Worm (Caenorhabditis elegans): Measurements from ENCODE around the gene tag-297.
A peak's percentile ranks its signal among the peaks of the same experiment; 100 is the strongest.

Gene tag-297

ce11 chrII:14664647-14665518 lies 37.5 kb downstream of the tag-297 start:
- no peak for TF ChIP-seq lin-11 (tag; optimal IDR thresholded peaks at IDR 0.05)
- TF ChIP-seq alr-1 (tag; optimal IDR thresholded peaks at IDR 0.05), result no peak
- no peak for TF ChIP-seq nhr-10 (tag; optimal IDR thresholded peaks at IDR 0.05)
- peak; percentile 61 for TF ChIP-seq blmp-1 (tag; optimal IDR thresholded peaks at IDR 0.05; ENCODE audit: insufficient read depth)
- TF ChIP-seq nhr-21 (tag; optimal IDR thresholded peaks at IDR 0.05), result peak; percentile 1
- peak; percentile 10 for TF ChIP-seq sma-9 (GFP tag; optimal IDR thresholded peaks at IDR 0.05)
- no peak for TF ChIP-seq sma-9 (tag; optimal IDR thresholded peaks at IDR 0.05)

- no peak for TF ChIP-seq R02D3.7 (tag; optimal IDR thresholded peaks at IDR 0.05)
- no peak for TF ChIP-seq ztf-11 (tag; optimal IDR thresholded peaks at IDR 0.05)
- TF ChIP-seq F13H6.1 (tag; optimal IDR thresholded peaks at IDR 0.05), result no peak
- no peak for TF ChIP-seq nhr-21 (tag; optimal IDR thresholded peaks at IDR 0.05)
- TF ChIP-seq unc-55 (GFP tag; optimal IDR thresholded peaks at IDR 0.05), result no peak
- TF ChIP-seq ztf-4 (tag; optimal IDR thresholded peaks at IDR 0.05), result no peak
- TF ChIP-seq egl-27 (tag; optimal IDR thresholded peaks at IDR 0.05), result no peak
- no peak for TF ChIP-seq unc-62 (GFP tag; optimal IDR thresholded peaks at IDR 0.05)
- no peak for TF ChIP-seq fos-1 (tag; optimal IDR thresholded peaks at IDR 0.05)
- TF ChIP-seq ceh-82 (tag; optimal IDR thresholded peaks at IDR 0.05), result no peak
Measured at ce11 chrII:14666274-14666673, 38.8 kb downstream of the tag-297 start.

ce11 chrII:14668608-14669007 lies 41.2 kb downstream of the tag-297 start:
- TF ChIP-seq C34F6.9 (tag; optimal IDR thresholded peaks at IDR 0.05), result no peak
- no peak for TF ChIP-seq ztf-4 (tag; optimal IDR thresholded peaks at IDR 0.05)
- TF ChIP-seq R02D3.7 (tag; optimal IDR thresholded peaks at IDR 0.05), result no peak
- TF ChIP-seq mbf-1 (tag; optimal IDR thresholded peaks at IDR 0.05), result no peak
- no peak for TF ChIP-seq skn-1 (tag; optimal IDR thresholded peaks at IDR 0.05)
- no peak for TF ChIP-seq unc-55 (GFP tag; optimal IDR thresholded peaks at IDR 0.05)
- TF ChIP-seq nhr-10 (tag; optimal IDR thresholded peaks at IDR 0.05), result no peak
- TF ChIP-seq sma-3 (GFP tag; optimal IDR thresholded peaks at IDR 0.05), result no peak
- TF ChIP-seq zag-1 (tag; optimal IDR thresholded peaks at IDR 0.05), result no peak
- TF ChIP-seq lin-13 (GFP tag; optimal IDR thresholded peaks at IDR 0.05), result no peak
- no peak for TF ChIP-seq peb-1 (tag; optimal IDR thresholded peaks at IDR 0.05)
- TF ChIP-seq ztf-11 (tag; optimal IDR thresholded peaks at IDR 0.05), result no peak
- no peak for TF ChIP-seq crh-2 (tag; optimal IDR thresholded peaks at IDR 0.05)
- TF ChIP-seq gmeb-1 (tag; optimal IDR thresholded peaks at IDR 0.05), result no peak

- no peak for TF ChIP-seq nhr-21 (tag; optimal IDR thresholded peaks at IDR 0.05)
- no peak for TF ChIP-seq nhr-237 (tag; optimal IDR thresholded peaks at IDR 0.05)
- TF ChIP-seq nhr-129 (tag; optimal IDR thresholded peaks at IDR 0.05), result peak; percentile 41
Measured at ce11 chrII:14670175-14670574, 42.7 kb downstream of the tag-297 start.

ce11 chrII:14672095-14672494 lies 44.7 kb downstream of the tag-297 start:
- TF ChIP-seq sma-9 (GFP tag; optimal IDR thresholded peaks at IDR 0.05), result peak; percentile 5
- TF ChIP-seq sma-9 (tag; optimal IDR thresholded peaks at IDR 0.05), result no peak
- no peak for TF ChIP-seq zag-1 (tag; optimal IDR thresholded peaks at IDR 0.05)

- TF ChIP-seq unc-62 (GFP tag; optimal IDR thresholded peaks at IDR 0.05) (no peak), fos-1 (tag; optimal IDR thresholded peaks at IDR 0.05) (peak; percentile 42), blmp-1 (tag; optimal IDR thresholded peaks at IDR 0.05; ENCODE audit: insufficient read depth) (peak; percentile 65), nhr-21 (tag; optimal IDR thresholded peaks at IDR 0.05) (peak; percentile 47), sma-9 (GFP tag; optimal IDR thresholded peaks at IDR 0.05) (peak; percentile 8), sma-9 (tag; optimal IDR thresholded peaks at IDR 0.05) (no peak), sma-3 (GFP tag; optimal IDR thresholded peaks at IDR 0.05) (peak; percentile 60), nhr-10 (tag; optimal IDR thresholded peaks at IDR 0.05) (no peak), nhr-25 (tag; optimal IDR thresholded peaks at IDR 0.05) (peak; percentile 61)
Measured at ce11 chrII:14673636-14674035, 46.2 kb downstream of the tag-297 start.

ce11 chrII:14678157-14678556 lies 50.7 kb downstream of the tag-297 start, which contains the start of gene hhat-1:
Gene hhat-1, plus strand, starts transcription at chrII:14678457.
- TF ChIP-seq nhr-23 (tag; optimal IDR thresholded peaks at IDR 0.05), result no peak
- TF ChIP-seq sma-9 (GFP tag; optimal IDR thresholded peaks at IDR 0.05), result no peak
- TF ChIP-seq sma-9 (tag; optimal IDR thresholded peaks at IDR 0.05), result no peak
- no peak for TF ChIP-seq ztf-4 (tag; optimal IDR thresholded peaks at IDR 0.05)
- TF ChIP-seq nhr-129 (tag; optimal IDR thresholded peaks at IDR 0.05), result no peak
- TF ChIP-seq nhr-77 (tag; optimal IDR thresholded peaks at IDR 0.05), result no peak
- no peak for TF ChIP-seq zag-1 (tag; optimal IDR thresholded peaks at IDR 0.05)

All from whole organism, L2 larva.